Worm (Caenorhabditis elegans) whole organism, mixed stage, embryonic: Measurements from ENCODE around the gene clec-88.

Experiments
- elt-3 ChIP-seq: fragments of 150-350 bp; optimal IDR thresholded peaks from 2 replicates; lab custom pipeline; 2014; ENCODE audit warnings: missing biosample characterization, missing genetic modification characterization
- snpc-4 ChIP-seq: fragments of 150-350 bp; optimal IDR thresholded peaks from 2 replicates; lab custom pipeline; 2014; ENCODE audit warnings: missing biosample characterization, missing genetic modification characterization
- unc-39 ChIP-seq: fragments of 150-350 bp; optimal IDR thresholded peaks from 2 replicates; lab custom pipeline; 2014; ENCODE audit warnings: missing biosample characterization, missing genetic modification characterization

DNA sequence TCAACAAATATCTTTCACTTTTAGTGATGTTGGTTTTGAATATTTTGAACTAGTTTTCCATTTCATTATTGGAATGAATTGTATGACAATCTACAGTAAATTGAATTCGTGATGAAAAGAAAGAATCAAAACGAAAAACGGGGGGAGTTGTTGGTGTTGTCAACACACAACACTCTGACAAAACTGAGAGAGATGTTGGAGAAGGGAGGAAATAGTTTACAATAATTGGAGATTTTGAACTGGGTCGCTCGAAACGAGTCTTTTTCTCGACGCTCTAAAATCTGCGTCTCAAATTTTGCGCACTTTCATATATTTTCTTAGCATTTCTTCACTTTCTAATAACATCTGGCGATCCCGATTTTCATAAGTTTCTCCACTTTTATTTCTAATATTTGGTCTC is 21.6 kb upstream of the clec-88 start, which contains the start of gene txt-18:
- TF ChIP-seq snpc-4 (tag; lab: Kevin White, UChicago) (no peak), elt-3 (tag; lab: Kevin White, UChicago) (no peak), unc-39 (no peak)
